Worm (Caenorhabditis elegans) whole organism, L2 larva: ENCODE results near the gene F26D2.10.

ENCODE experiments used
- C34F6.9 ChIP-seq: fragments of 150-350 bp; optimal IDR thresholded peaks from 2 replicates; lab custom pipeline; 2014; ENCODE audit warnings: missing biosample characterization, missing genetic modification characterization
- F13H6.1 ChIP-seq: sonication (generic microtip); optimal IDR thresholded peaks from 2 replicates; lab custom pipeline; 2016; ENCODE audit warnings: missing genetic modification characterization, missing compliant biosample characterization
- R02D3.7 ChIP-seq: fragments of 150-350 bp; optimal IDR thresholded peaks from 2 replicates; lab custom pipeline; 2014; ENCODE audit warnings: missing biosample characterization, missing genetic modification characterization
- Y55F3AM.14 ChIP-seq: fragments of 200-800 bp; sonication (Bioruptor generic); optimal IDR thresholded peaks from 2 replicates; lab custom pipeline; 2018; ENCODE audit warnings: mild to moderate bottlenecking, missing genetic modification characterization, missing compliant biosample characterization
- ZK546.5 ChIP-seq: sonication (generic microtip); optimal IDR thresholded peaks from 2 replicates; lab custom pipeline; 2017; ENCODE audit warnings: missing biosample characterization, missing genetic modification characterization
- alr-1 ChIP-seq: fragments of 150-350 bp; optimal IDR thresholded peaks from 2 replicates; lab custom pipeline; 2014; ENCODE audit warnings: missing biosample characterization, missing genetic modification characterization
- aly-2 ChIP-seq: fragments of 150-350 bp; optimal IDR thresholded peaks from 2 replicates; lab custom pipeline; 2014; ENCODE audit warnings: missing biosample characterization, missing genetic modification characterization
- ama-1 ChIP-seq: fragments of 150-350 bp; optimal IDR thresholded peaks from 2 replicates; lab custom pipeline; 2018; ENCODE audit warnings: inconsistent platforms
- blmp-1 ChIP-seq: sonication (generic microtip); optimal IDR thresholded peaks from 2 replicates; lab custom pipeline; 2017; ENCODE audit warnings: missing genetic modification characterization, mild to moderate bottlenecking, missing compliant biosample characterization, antibody characterized with exemption, moderate library complexity; ENCODE audit not compliant: insufficient read depth
- ceh-82 ChIP-seq: fragments of 150-350 bp; optimal IDR thresholded peaks from 2 replicates; lab custom pipeline; 2014; ENCODE audit warnings: missing biosample characterization, missing genetic modification characterization
- crh-2 ChIP-seq: sonication (generic microtip); optimal IDR thresholded peaks from 2 replicates; lab custom pipeline; 2017; ENCODE audit warnings: missing biosample characterization, missing genetic modification characterization
- elt-1 ChIP-seq: fragments of 150-350 bp; optimal IDR thresholded peaks from 2 replicates; lab custom pipeline; 2014; ENCODE audit warnings: missing biosample characterization, missing genetic modification characterization
- elt-3 ChIP-seq: sonication (generic microtip); optimal IDR thresholded peaks from 2 replicates; lab custom pipeline; 2017; ENCODE audit warnings: missing biosample characterization, missing genetic modification characterization
- fos-1 ChIP-seq: fragments of 150-350 bp; optimal IDR thresholded peaks from 2 replicates; lab custom pipeline; 2014; ENCODE audit warnings: missing biosample characterization, missing genetic modification characterization
- gmeb-1 ChIP-seq: fragments of 150-350 bp; optimal IDR thresholded peaks from 2 replicates; lab custom pipeline; 2014; ENCODE audit warnings: missing biosample characterization, missing genetic modification characterization
- lin-11 ChIP-seq: fragments of 150-350 bp; sonication (generic microtip); optimal IDR thresholded peaks from 2 replicates; lab custom pipeline; 2014; ENCODE audit warnings: missing biosample characterization, missing genetic modification characterization, inconsistent platforms, mixed read lengths
- lin-13 ChIP-seq: fragments of 150-350 bp; optimal IDR thresholded peaks from 2 replicates; lab custom pipeline; 2014; ENCODE audit warnings: missing biosample characterization, missing genetic modification reagents, missing genetic modification characterization
- lin-39 ChIP-seq: fragments of 150-350 bp; optimal IDR thresholded peaks from 2 replicates; lab custom pipeline; 2014; ENCODE audit warnings: missing biosample characterization, missing genetic modification reagents, missing genetic modification characterization
- lsy-2 ChIP-seq, 2 experiments: fragments of 150-350 bp in 1 of 2; sonication (generic microtip) in 1 of 2; optimal IDR thresholded peaks; 2 replicates each; lab custom pipeline; 2014 to 2017; ENCODE audit warnings: missing biosample characterization in 2 of 2, missing genetic modification characterization in 2 of 2
- mab-5 ChIP-seq: fragments of 150-350 bp; optimal IDR thresholded peaks from 2 replicates; lab custom pipeline; 2014; ENCODE audit warnings: missing biosample characterization, missing genetic modification characterization
- nhr-10 ChIP-seq: sonication (generic microtip); optimal IDR thresholded peaks from 2 replicates; lab custom pipeline; 2017; ENCODE audit warnings: missing biosample characterization, missing genetic modification characterization
- nhr-11 ChIP-seq: fragments of 150-350 bp; optimal IDR thresholded peaks from 2 replicates; lab custom pipeline; 2014; ENCODE audit warnings: missing biosample characterization, missing genetic modification characterization
- nhr-12 ChIP-seq: fragments of 150-350 bp; optimal IDR thresholded peaks from 2 replicates; lab custom pipeline; 2014; ENCODE audit warnings: missing biosample characterization, missing genetic modification characterization
- nhr-237 ChIP-seq: fragments of 150-350 bp; optimal IDR thresholded peaks from 2 replicates; lab custom pipeline; 2014; ENCODE audit warnings: missing biosample characterization, missing genetic modification characterization
- nhr-25 ChIP-seq: fragments of 150-350 bp; sonication (generic microtip); optimal IDR thresholded peaks from 3 replicates; lab custom pipeline; 2014; ENCODE audit warnings: missing biosample characterization, missing genetic modification characterization
- nhr-6 ChIP-seq: fragments of 150-350 bp; optimal IDR thresholded peaks from 2 replicates; lab custom pipeline; 2014; ENCODE audit warnings: missing biosample characterization, missing genetic modification characterization
- nhr-77 ChIP-seq: fragments of 150-350 bp; optimal IDR thresholded peaks from 2 replicates; lab custom pipeline; 2014; ENCODE audit warnings: missing biosample characterization, missing genetic modification characterization
- peb-1 ChIP-seq: fragments of 150-350 bp; optimal IDR thresholded peaks from 2 replicates; lab custom pipeline; 2014; ENCODE audit warnings: missing biosample characterization, missing genetic modification characterization
- sma-3 ChIP-seq: sonication (generic microtip); optimal IDR thresholded peaks from 2 replicates; lab custom pipeline; 2016; ENCODE audit warnings: missing genetic modification reagents, missing genetic modification characterization, missing compliant biosample characterization
- sma-9 ChIP-seq, 2 experiments: fragments of 150-350 bp in 1 of 2; sonication (generic microtip) in 1 of 2; optimal IDR thresholded peaks; 2 replicates each; lab custom pipeline; 2014 to 2016; ENCODE audit warnings: missing genetic modification characterization in 2 of 2, mild to moderate bottlenecking in 1 of 2, missing biosample characterization in 1 of 2, missing compliant biosample characterization in 1 of 2, missing genetic modification reagents in 1 of 2, moderate library complexity in 1 of 2
- snpc-4 ChIP-seq: fragments of 150-350 bp; optimal IDR thresholded peaks from 2 replicates; lab custom pipeline; 2014; ENCODE audit warnings: missing biosample characterization, missing genetic modification characterization
- unc-39 ChIP-seq: fragments of 150-350 bp; optimal IDR thresholded peaks from 2 replicates; lab custom pipeline; 2014; ENCODE audit warnings: missing biosample characterization, missing genetic modification characterization
- unc-62 ChIP-seq: fragments of 150-350 bp; optimal IDR thresholded peaks from 2 replicates; lab custom pipeline; 2014; ENCODE audit warnings: missing biosample characterization, missing genetic modification reagents, missing genetic modification characterization
- zag-1 ChIP-seq: fragments of 150-350 bp; optimal IDR thresholded peaks from 2 replicates; lab custom pipeline; 2014; ENCODE audit warnings: missing biosample characterization, missing genetic modification characterization
- ztf-1 ChIP-seq: fragments of 200-800 bp; sonication (Bioruptor generic); conservative IDR thresholded peaks from 2 replicates; pipeline ENCODE4 v1.3.6; 2022; ENCODE audit warnings: missing genetic modification characterization, missing compliant biosample characterization
- ztf-11 ChIP-seq: sonication (generic microtip); optimal IDR thresholded peaks from 2 replicates; lab custom pipeline; 2017; ENCODE audit warnings: missing biosample characterization, missing genetic modification characterization

Gene F26D2.10

ce11 chrV:16455065-16455464 is 25.7 kb upstream of the F26D2.10 start, which contains the start of gene str-14:
Gene str-14 (minus strand): TSS chrV:16455165.
- TF ChIP-seq sma-9 (GFP tag; optimal IDR thresholded peaks at IDR 0.05; lab: Kevin White, UChicago): no peak
- TF ChIP-seq sma-9 (tag; optimal IDR thresholded peaks at IDR 0.05; lab: Kevin White, UChicago): no peak
- TF ChIP-seq aly-2 (tag; lab: Kevin White, UChicago): no peak
- no peak for TF ChIP-seq zag-1 (tag; lab: Kevin White, UChicago)
- no peak for TF ChIP-seq ZK546.5 (tag; lab: Kevin White, UChicago)
- TF ChIP-seq nhr-237: no peak
- TF ChIP-seq F13H6.1 (tag; lab: Kevin White, UChicago): no peak
- no peak for TF ChIP-seq nhr-11 (tag; lab: Kevin White, UChicago)
- TF ChIP-seq ztf-11 (tag; lab: Kevin White, UChicago): no peak

ce11 chrV:16447735-16448134 is 18.3 kb upstream of the F26D2.10 start, which contains the start of gene T08G3.13:
Gene T08G3.13 (plus strand): TSS chrV:16448035.
- TF ChIP-seq elt-3 (no peak), ztf-11 (tag; lab: Kevin White, UChicago) (no peak), unc-39 (no peak), snpc-4 (tag; lab: Kevin White, UChicago) (no peak), nhr-237 (no peak), nhr-12 (no peak), C34F6.9 (tag; lab: Kevin White, UChicago) (no peak), nhr-6 (tag; lab: Kevin White, UChicago) (no peak), peb-1 (no peak), ztf-1 (no peak), nhr-11 (tag; lab: Kevin White, UChicago) (no peak), blmp-1 (tag; lab: Kevin White, UChicago) (no peak), unc-62 (GFP tag; lab: Kevin White, UChicago) (no peak), F13H6.1 (tag; lab: Kevin White, UChicago) (no peak)

- no peak for TF ChIP-seq peb-1
- no peak for TF ChIP-seq gmeb-1 (tag; lab: Kevin White, UChicago)
- TF ChIP-seq ceh-82 (tag; lab: Kevin White, UChicago): no peak
- no peak for TF ChIP-seq elt-1 (tag; lab: Kevin White, UChicago)
- TF ChIP-seq lin-11 (tag; lab: Kevin White, UChicago): no peak
- TF ChIP-seq ZK546.5 (tag; lab: Kevin White, UChicago): no peak
- TF ChIP-seq nhr-11 (tag; lab: Kevin White, UChicago): no peak
- no peak for TF ChIP-seq nhr-77 (tag; lab: Kevin White, UChicago)
- no peak for TF ChIP-seq R02D3.7 (tag; lab: Kevin White, UChicago)
- TF ChIP-seq ztf-1: no peak
- TF ChIP-seq mab-5 (tag; lab: Kevin White, UChicago): no peak
- TF ChIP-seq Y55F3AM.14: no peak
- no peak for TF ChIP-seq ama-1 (lab: Kevin White, UChicago)
- no peak for TF ChIP-seq lin-39 (tag; lab: Kevin White, UChicago)
- no peak for TF ChIP-seq nhr-10
- TF ChIP-seq, all 48 proteins: peak for 0
These were observed 16.8 kb upstream of the F26D2.10 start for ce11 chrV:16446191-16446590.

- TF ChIP-seq lsy-2 (tag; optimal IDR thresholded peaks at IDR 0.05; lab: Kevin White, UChicago): no peak
These were observed 16.3 kb upstream of the F26D2.10 start, which contains the start of gene T08G3.6 for ce11 chrV:16445676-16446075. Gene T08G3.6 (plus strand): TSS chrV:16445976.

- no peak for TF ChIP-seq sma-3
- TF ChIP-seq elt-3: no peak
- no peak for TF ChIP-seq nhr-10
- TF ChIP-seq lin-13 (GFP tag; lab: Kevin White, UChicago): no peak
- no peak for TF ChIP-seq F13H6.1 (tag; lab: Kevin White, UChicago)
- TF ChIP-seq crh-2: no peak
- TF ChIP-seq nhr-25 (tag; lab: Kevin White, UChicago): no peak
- TF ChIP-seq alr-1: no peak
- TF ChIP-seq Y55F3AM.14: no peak
- no peak for TF ChIP-seq fos-1 (tag; lab: Kevin White, UChicago)
- TF ChIP-seq ztf-1: no peak
- TF ChIP-seq nhr-6 (tag; lab: Kevin White, UChicago): no peak
- TF ChIP-seq nhr-12: no peak
- TF ChIP-seq nhr-11 (tag; lab: Kevin White, UChicago): no peak
- no peak for TF ChIP-seq R02D3.7 (tag; lab: Kevin White, UChicago)
These were observed 14.2 kb upstream of the F26D2.10 start, which contains the start of gene srh-141 for ce11 chrV:16443626-16444025. Gene srh-141 (plus strand): TSS chrV:16443926.
